Fruit fly (Drosophila melanogaster) whole organism, prepupa: ENCODE data around the gene CG5644.
A peak's percentile ranks its signal among the peaks of the same experiment; 100 is the strongest.

ENCODE experiments used
- CG10669 ChIP-seq: fragments of 200-800 bp; sonication (Bioruptor generic); optimal IDR thresholded peaks from 3 replicates; lab custom pipeline; 2018; ENCODE audit warnings: missing biosample characterization, mild to moderate bottlenecking, missing genetic modification characterization, moderate library complexity
- CG11294 ChIP-seq: fragments of 200-800 bp; sonication (Bioruptor generic); IDR thresholded peaks from 2 replicates; pipeline ENCODE4 v1.3.6; 2022; ENCODE audit warnings: missing biosample characterization, missing genetic modification characterization
- CG15336 ChIP-seq: fragments of 200-800 bp; sonication (Bioruptor generic); IDR thresholded peaks from 2 replicates; pipeline ENCODE4 v1.3.6; 2022; ENCODE audit warnings: missing biosample characterization, missing genetic modification characterization
- CG16779 ChIP-seq: fragments of 200-800 bp; sonication (Bioruptor generic); optimal IDR thresholded peaks from 3 replicates; lab custom pipeline; 2017; ENCODE audit warnings: missing biosample characterization, mild to moderate bottlenecking, missing genetic modification characterization
- CG3032 ChIP-seq: fragments of 200-800 bp; optimal IDR thresholded peaks from 2 replicates; lab custom pipeline; 2019; ENCODE audit warnings: missing biosample characterization, mild to moderate bottlenecking, missing genetic modification characterization, moderate library complexity
- CG32006 ChIP-seq: fragments of 200-800 bp; sonication (Bioruptor generic); optimal IDR thresholded peaks from 3 replicates; lab custom pipeline; 2017; ENCODE audit warnings: missing biosample characterization, mild to moderate bottlenecking, missing genetic modification characterization
- CG34406 ChIP-seq: fragments of 200-800 bp; sonication (Bioruptor generic); optimal IDR thresholded peaks from 3 replicates; lab custom pipeline; 2016; ENCODE audit warnings: missing biosample characterization, missing genetic modification characterization
- CG3919 ChIP-seq: fragments of 200-800 bp; sonication (Bioruptor generic); optimal IDR thresholded peaks from 3 replicates; lab custom pipeline; 2016; ENCODE audit warnings: missing biosample characterization, missing genetic modification characterization
- CG4318 ChIP-seq: fragments of 200-800 bp; sonication (Bioruptor generic); optimal IDR thresholded peaks from 3 replicates; lab custom pipeline; 2017; ENCODE audit warnings: missing biosample characterization, mild to moderate bottlenecking, missing genetic modification characterization
- CG6163 ChIP-seq: fragments of 200-800 bp; sonication (Bioruptor generic); IDR thresholded peaks from 3 replicates; pipeline ENCODE4 v1.3.6; 2022; ENCODE audit warnings: missing biosample characterization, missing genetic modification characterization
- CG6276 ChIP-seq: fragments of 200-800 bp; sonication (Bioruptor generic); optimal IDR thresholded peaks from 2 replicates; lab custom pipeline; 2017; ENCODE audit warnings: missing biosample characterization, mild to moderate bottlenecking, missing genetic modification characterization
- CG6854 ChIP-seq: fragments of 200-800 bp; sonication (Bioruptor generic); optimal IDR thresholded peaks from 2 replicates; lab custom pipeline; 2017; ENCODE audit warnings: missing biosample characterization, mild to moderate bottlenecking, missing genetic modification characterization
- CG8119 ChIP-seq: fragments of 200-800 bp; sonication (Bioruptor generic); IDR thresholded peaks from 3 replicates; pipeline ENCODE4 v1.3.6; 2022; ENCODE audit warnings: missing biosample characterization, missing genetic modification characterization
- CG8319 ChIP-seq: fragments of 200-800 bp; sonication (Bioruptor generic); optimal IDR thresholded peaks from 3 replicates; lab custom pipeline; 2016; ENCODE audit warnings: missing biosample characterization, missing genetic modification characterization
- CG8632 ChIP-seq: fragments of 200-800 bp; sonication (Bioruptor generic); optimal IDR thresholded peaks from 3 replicates; lab custom pipeline; 2016; ENCODE audit warnings: missing biosample characterization, missing genetic modification characterization
- Eip75B ChIP-seq: fragments of 200-800 bp; sonication (Bioruptor generic); optimal IDR thresholded peaks from 3 replicates; lab custom pipeline; 2016; ENCODE audit warnings: missing biosample characterization, missing genetic modification characterization
- Ets96B ChIP-seq: fragments of 200-800 bp; optimal IDR thresholded peaks from 2 replicates; lab custom pipeline; 2019; ENCODE audit warnings: missing biosample characterization, mild to moderate bottlenecking, missing genetic modification characterization, moderate library complexity
- Gug ChIP-seq: fragments of 200-800 bp; sonication (Bioruptor generic); IDR thresholded peaks from 2 replicates; pipeline ENCODE4 v1.3.6; 2022; ENCODE audit warnings: missing biosample characterization, missing genetic modification characterization
- Hr4 ChIP-seq: fragments of 200-800 bp; sonication (Bioruptor generic); optimal IDR thresholded peaks from 3 replicates; lab custom pipeline; 2016; ENCODE audit warnings: missing biosample characterization, missing genetic modification characterization
- Lpt ChIP-seq: fragments of 200-800 bp; sonication (Bioruptor generic); optimal IDR thresholded peaks from 3 replicates; lab custom pipeline; 2016; ENCODE audit warnings: missing biosample characterization, missing genetic modification characterization
- Smox ChIP-seq: fragments of 200-800 bp; sonication (Bioruptor generic); optimal IDR thresholded peaks from 3 replicates; lab custom pipeline; 2016; ENCODE audit warnings: missing biosample characterization, missing genetic modification characterization
- Sox14 ChIP-seq: fragments of 200-800 bp; sonication (Bioruptor generic); optimal IDR thresholded peaks from 3 replicates; lab custom pipeline; 2016; ENCODE audit warnings: missing biosample characterization, missing genetic modification characterization
- Sox15 ChIP-seq: fragments of 200-800 bp; sonication (Bioruptor generic); optimal IDR thresholded peaks from 3 replicates; lab custom pipeline; 2016; ENCODE audit warnings: missing biosample characterization, missing genetic modification characterization
- cyc ChIP-seq: fragments of 200-800 bp; sonication (Bioruptor generic); optimal IDR thresholded peaks from 3 replicates; lab custom pipeline; 2016; ENCODE audit warnings: missing biosample characterization, missing genetic modification characterization
- dac ChIP-seq: fragments of 200-800 bp; sonication (Bioruptor generic); optimal IDR thresholded peaks from 2 replicates; lab custom pipeline; 2017; ENCODE audit warnings: missing biosample characterization, mild to moderate bottlenecking, missing genetic modification characterization
- esn ChIP-seq: fragments of 200-800 bp; sonication (Bioruptor generic); optimal IDR thresholded peaks from 2 replicates; lab custom pipeline; 2016; ENCODE audit warnings: missing biosample characterization, mild to moderate bottlenecking, missing genetic modification characterization, moderate library complexity
- fd59A ChIP-seq: fragments of 200-800 bp; sonication (Bioruptor generic); optimal IDR thresholded peaks from 2 replicates; lab custom pipeline; 2017; ENCODE audit warnings: missing biosample characterization, mild to moderate bottlenecking, missing genetic modification characterization, missing genetic modification reagents
- fd85E ChIP-seq: fragments of 200-800 bp; sonication (Bioruptor generic); optimal IDR thresholded peaks from 3 replicates; lab custom pipeline; 2016; ENCODE audit warnings: missing biosample characterization, missing genetic modification characterization
- fkh ChIP-seq: fragments of 200-800 bp; sonication (Bioruptor generic); optimal IDR thresholded peaks from 3 replicates; lab custom pipeline; 2017; ENCODE audit warnings: missing biosample characterization, mild to moderate bottlenecking, missing genetic modification characterization, moderate library complexity
- lz ChIP-seq: fragments of 200-800 bp; sonication (Bioruptor generic); optimal IDR thresholded peaks from 3 replicates; lab custom pipeline; 2016; ENCODE audit warnings: missing biosample characterization, missing genetic modification characterization
- spab ChIP-seq: fragments of 200-800 bp; sonication (Bioruptor generic); optimal IDR thresholded peaks from 2 replicates; lab custom pipeline; 2017; ENCODE audit warnings: missing biosample characterization, mild to moderate bottlenecking, missing genetic modification characterization, missing genetic modification reagents
- vri ChIP-seq: fragments of 200-800 bp; sonication (Bioruptor generic); optimal IDR thresholded peaks from 3 replicates; lab custom pipeline; 2016; ENCODE audit warnings: missing biosample characterization, mild to moderate bottlenecking, missing genetic modification characterization

The CG5644 gene

dm6 chr3L:8974478-8975477 is 4.9 kb downstream of the CG5644 start, which contains the start of the genes pix and Srp68 (continued):
- TF ChIP-seq esn (GFP tag; lab: Kevin White, UChicago) (peak; percentile 83), Sox15 (peak; percentile 59), CG32006 (GFP tag; lab: Kevin White, UChicago) (no peak)

- no peak for TF ChIP-seq Hr4 (GFP tag; lab: Kevin White, UChicago)
- no peak for TF ChIP-seq dac (GFP tag; lab: Kevin White, UChicago)
- no peak for TF ChIP-seq Eip75B (GFP tag; lab: Kevin White, UChicago)
- TF ChIP-seq spab (GFP tag; lab: Kevin White, UChicago), result no peak
- no peak for TF ChIP-seq CG8319 (GFP tag; lab: Kevin White, UChicago)
- no peak for TF ChIP-seq Smox
- TF ChIP-seq CG16779 (tag; lab: Kevin White, UChicago), result no peak
- TF ChIP-seq vri, result no peak
- TF ChIP-seq fd59A (GFP tag; lab: Kevin White, UChicago), result no peak
- peak; percentile 53 for TF ChIP-seq CG6854 (GFP tag; lab: Kevin White, UChicago)
- TF ChIP-seq CG8119 (GFP tag; lab: Robert Waterston, UW), result no peak
- TF ChIP-seq Lpt (GFP tag; lab: Kevin White, UChicago), result no peak
- TF ChIP-seq cyc (GFP tag; lab: Kevin White, UChicago), result no peak
- no peak for TF ChIP-seq CG8632
- TF ChIP-seq esn (GFP tag; lab: Kevin White, UChicago), result peak; percentile 44
- TF ChIP-seq Sox14 (GFP tag; lab: Kevin White, UChicago), result peak; percentile 97
- TF ChIP-seq CG10669 (GFP tag; lab: Kevin White, UChicago), result no peak
- no peak for TF ChIP-seq CG3919
- no peak for TF ChIP-seq CG4318 (GFP tag; lab: Kevin White, UChicago)
- TF ChIP-seq CG32006 (GFP tag; lab: Kevin White, UChicago), result no peak
- no peak for TF ChIP-seq Ets96B (tag; lab: Kevin White, UChicago)
- no peak for TF ChIP-seq fd85E (GFP tag; lab: Kevin White, UChicago)
Observed at dm6 chr3L:8968437-8968836, 11.2 kb downstream of the CG5644 start, which contains the start of gene CG5026. Gene CG5026 (plus strand): TSS chr3L:8968528.

dm6 chr3L:8966324-8967011 is 13.2 kb downstream of the CG5644 start, which contains the start of the genes CG5653 and CG5021:
Gene CG5653 (minus strand): TSS chr3L:8966374.
Gene CG5021 (plus strand): TSS chr3L:8966829.
- TF ChIP-seq lz (GFP tag; lab: Kevin White, UChicago) (no peak), Sox14 (GFP tag; lab: Kevin White, UChicago) (no peak), Ets96B (tag; lab: Kevin White, UChicago) (no peak), CG6163 (GFP tag; lab: Robert Waterston, UW) (no peak), esn (GFP tag; lab: Kevin White, UChicago) (no peak), CG8319 (GFP tag; lab: Kevin White, UChicago) (no peak)

- no peak for TF ChIP-seq CG34406 (GFP tag; lab: Kevin White, UChicago)
- no peak for TF ChIP-seq fd85E (GFP tag; lab: Kevin White, UChicago)
- TF ChIP-seq CG11294 (GFP tag; lab: Robert Waterston, UW), result no peak
- no peak for TF ChIP-seq fkh (GFP tag; lab: Kevin White, UChicago)
- no peak for TF ChIP-seq CG6276 (GFP tag; lab: Kevin White, UChicago)
- no peak for TF ChIP-seq CG15336 (GFP tag; lab: Robert Waterston, UW)
- no peak for TF ChIP-seq Gug (GFP tag; lab: Robert Waterston, UW)
- no peak for TF ChIP-seq CG3032 (tag; lab: Kevin White, UChicago)
- TF ChIP-seq Lpt (GFP tag; lab: Kevin White, UChicago), result no peak
Observed at dm6 chr3L:8964458-8964857, 15.2 kb downstream of the CG5644 start, which contains the start of gene ValRS-m. Gene ValRS-m (minus strand): TSS chr3L:8964769.
